Worm (Caenorhabditis elegans): ENCODE measurements around the gene comt-3.

DNA sequence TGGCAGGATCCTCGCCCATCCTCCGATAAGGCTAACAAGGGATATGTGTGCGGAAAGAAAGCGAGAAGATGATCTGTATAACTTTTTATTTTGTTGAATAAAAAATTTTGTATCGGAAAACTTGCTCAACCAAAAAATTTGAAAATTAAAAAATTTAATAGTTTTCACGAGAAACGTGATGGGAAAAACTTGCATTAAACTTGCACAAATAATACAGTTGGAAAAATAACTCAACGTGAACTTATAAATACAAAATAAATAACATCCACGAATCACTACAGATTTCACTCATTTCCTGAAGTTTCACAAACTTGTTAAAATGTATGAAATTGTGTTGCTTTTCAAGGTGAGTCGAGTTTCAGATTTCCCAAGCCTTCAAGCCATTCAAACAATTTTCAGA is 41.7 kb downstream of the comt-3 start, which contains the start of gene F36F12.7:
- no peak for TF ChIP-seq ceh-22 (tag; optimal IDR thresholded peaks at IDR 0.05)
- TF ChIP-seq fkh-10 (GFP tag; optimal IDR thresholded peaks at IDR 0.05) = no peak
- no peak for TF ChIP-seq pqm-1 (tag; optimal IDR thresholded peaks at IDR 0.05)
- no peak for TF ChIP-seq unc-55 (GFP tag; optimal IDR thresholded peaks at IDR 0.05)
- no peak for TF ChIP-seq pha-4 (tag; optimal IDR thresholded peaks at IDR 0.05)
- TF ChIP-seq dve-1 (tag; optimal IDR thresholded peaks at IDR 0.05) = no peak
- no peak for TF ChIP-seq tbx-7 (tag; optimal IDR thresholded peaks at IDR 0.05)
- no peak for TF ChIP-seq ceh-2 (tag; optimal IDR thresholded peaks at IDR 0.05)
- no peak for TF ChIP-seq fkh-6 (tag; optimal IDR thresholded peaks at IDR 0.05)

Measured in whole organism, late embryonic.